Fruit fly (Drosophila melanogaster): ENCODE data around the gene CG14949.

CG14949 gene

dm6 chr3L:2599214-2599730 lies 44.0 kb downstream of the CG14949 start, which contains the start of the genes CG16985 and CG12182:
TSS of gene CG16985 (plus strand) at chr3L:2599297.
TSS of gene CG12182 (minus strand) at chr3L:2599579.
- TF ChIP-seq Rel (GFP tag; optimal IDR thresholded peaks at IDR 0.05) = no peak
- TF ChIP-seq Rel (tag; optimal IDR thresholded peaks at IDR 0.05) = peak; percentile 38
- peak; percentile 4 for TF ChIP-seq GATAd (GFP tag; optimal IDR thresholded peaks at IDR 0.05)
- no peak for TF ChIP-seq sage (GFP tag; optimal IDR thresholded peaks at IDR 0.05)
- no peak for TF ChIP-seq Hnf4 (GFP tag; optimal IDR thresholded peaks at IDR 0.05)
- TF ChIP-seq Dif (GFP tag; optimal IDR thresholded peaks at IDR 0.05; ENCODE audit: partially characterized antibody) = no peak
- TF ChIP-seq dmrt93B (GFP tag; optimal IDR thresholded peaks at IDR 0.05) = no peak
- TF ChIP-seq Vsx2 (GFP tag; optimal IDR thresholded peaks at IDR 0.05; ENCODE audit: partially characterized antibody) = no peak
- TF ChIP-seq woc (GFP tag; optimal IDR thresholded peaks at IDR 0.05) = no peak
- TF ChIP-seq foxo (GFP tag; optimal IDR thresholded peaks at IDR 0.05) = peak in 1 of 2 experiments; percentile 9
- no peak for TF ChIP-seq dl (GFP tag; optimal IDR thresholded peaks at IDR 0.05; ENCODE audit: insufficient read depth in 1 of 2, partially characterized antibody in 2 of 2)
- TF ChIP-seq dsf (GFP tag; optimal IDR thresholded peaks at IDR 0.05; ENCODE audit: borderline replicate concordance) = no peak
- TF ChIP-seq Hr83 (GFP tag; optimal IDR thresholded peaks at IDR 0.05; ENCODE audit: poor library complexity, severe bottlenecking) = peak; percentile 46
- no peak for TF ChIP-seq HLH106 (tag; optimal IDR thresholded peaks at IDR 0.05)
- TF ChIP-seq CG32264 (GFP tag; optimal IDR thresholded peaks at IDR 0.05) = no peak
- no peak for TF ChIP-seq Myc (optimal IDR thresholded peaks at IDR 0.05)
- TF ChIP-seq N (GFP tag; optimal IDR thresholded peaks at IDR 0.05) = no peak
- no peak for TF ChIP-seq br (GFP tag; optimal IDR thresholded peaks at IDR 0.05)
- no peak for TF ChIP-seq Abd-B (GFP tag; optimal IDR thresholded peaks at IDR 0.05)
- TF ChIP-seq usp (GFP tag; optimal IDR thresholded peaks at IDR 0.05) = no peak
- TF ChIP-seq OdsH (GFP tag; optimal IDR thresholded peaks at IDR 0.05) = peak; percentile 5
- peak; percentile 55 for TF ChIP-seq psq (GFP tag; optimal IDR thresholded peaks at IDR 0.05)

- TF ChIP-seq dl (GFP tag; optimal IDR thresholded peaks at IDR 0.05; ENCODE audit: insufficient read depth in 1 of 2, partially characterized antibody in 2 of 2) = no peak
- TF ChIP-seq foxo (GFP tag; optimal IDR thresholded peaks at IDR 0.05) = no peak
- TF ChIP-seq woc (GFP tag; optimal IDR thresholded peaks at IDR 0.05) = no peak
- TF ChIP-seq dsf (GFP tag; optimal IDR thresholded peaks at IDR 0.05; ENCODE audit: borderline replicate concordance) = no peak
- TF ChIP-seq Mio (GFP tag; optimal IDR thresholded peaks at IDR 0.05) = no peak
- TF ChIP-seq usp (GFP tag; optimal IDR thresholded peaks at IDR 0.05) = no peak
- no peak for TF ChIP-seq brk (GFP tag; optimal IDR thresholded peaks at IDR 0.05)
- TF ChIP-seq Hr83 (GFP tag; optimal IDR thresholded peaks at IDR 0.05; ENCODE audit: poor library complexity, severe bottlenecking) = no peak
- TF ChIP-seq sv (GFP tag; optimal IDR thresholded peaks at IDR 0.05) = no peak
- TF ChIP-seq jim (GFP tag; optimal IDR thresholded peaks at IDR 0.05) = no peak
- TF ChIP-seq Hnf4 (GFP tag; optimal IDR thresholded peaks at IDR 0.05) = no peak
- no peak for TF ChIP-seq HLH106 (tag; optimal IDR thresholded peaks at IDR 0.05)
- no peak for TF ChIP-seq Rel (GFP tag; optimal IDR thresholded peaks at IDR 0.05)
- no peak for TF ChIP-seq Rel (tag; optimal IDR thresholded peaks at IDR 0.05)
- no peak for TF ChIP-seq rgr (GFP tag; optimal IDR thresholded peaks at IDR 0.05)
- TF ChIP-seq pan (optimal IDR thresholded peaks at IDR 0.05) = no peak
- TF ChIP-seq CG9705 (GFP tag; optimal IDR thresholded peaks at IDR 0.05) = no peak
- no peak for TF ChIP-seq dmrt93B (GFP tag; optimal IDR thresholded peaks at IDR 0.05)
Observed at dm6 chr3L:2595481-2595880, 47.7 kb downstream of the CG14949 start, which contains the start of gene CG16984. TSS of gene CG16984 (plus strand) at chr3L:2595781.
